Fruit fly (Drosophila melanogaster) whole organism, prepupa: Measurements from ENCODE around the gene Rpt4R.

Experiments used
- CG11762 ChIP-seq: fragments of 200-800 bp; sonication (Bioruptor generic); optimal IDR thresholded peaks from 3 replicates; lab custom pipeline; 2016; ENCODE audit warnings: missing biosample characterization, missing genetic modification characterization; ENCODE audit not compliant: insufficient read depth
- CG3032 ChIP-seq: fragments of 200-800 bp; optimal IDR thresholded peaks from 2 replicates; lab custom pipeline; 2019; ENCODE audit warnings: missing biosample characterization, mild to moderate bottlenecking, missing genetic modification characterization, moderate library complexity
- CG3919 ChIP-seq: fragments of 200-800 bp; sonication (Bioruptor generic); optimal IDR thresholded peaks from 3 replicates; lab custom pipeline; 2016; ENCODE audit warnings: missing biosample characterization, missing genetic modification characterization
- CG6854 ChIP-seq: fragments of 200-800 bp; sonication (Bioruptor generic); optimal IDR thresholded peaks from 2 replicates; lab custom pipeline; 2017; ENCODE audit warnings: missing biosample characterization, mild to moderate bottlenecking, missing genetic modification characterization
- Eip78C ChIP-seq: fragments of 200-800 bp; sonication (Bioruptor generic); peaks from one replicate; lab custom pipeline; 2016; ENCODE audit warnings: missing biosample characterization, missing genetic modification characterization
- Gug ChIP-seq: fragments of 200-800 bp; sonication (Bioruptor generic); IDR thresholded peaks from 2 replicates; pipeline ENCODE4 v1.3.6; 2022; ENCODE audit warnings: missing biosample characterization, missing genetic modification characterization
- OdsH ChIP-seq: fragments of 200-800 bp; sonication (Bioruptor generic); optimal IDR thresholded peaks from 3 replicates; lab custom pipeline; 2016; ENCODE audit warnings: missing biosample characterization, missing genetic modification characterization
- Smox ChIP-seq: fragments of 200-800 bp; sonication (Bioruptor generic); optimal IDR thresholded peaks from 3 replicates; lab custom pipeline; 2016; ENCODE audit warnings: missing biosample characterization, missing genetic modification characterization
- Sox14 ChIP-seq: fragments of 200-800 bp; sonication (Bioruptor generic); optimal IDR thresholded peaks from 3 replicates; lab custom pipeline; 2016; ENCODE audit warnings: missing biosample characterization, missing genetic modification characterization
- acj6 ChIP-seq: fragments of 200-800 bp; sonication (Bioruptor generic); optimal IDR thresholded peaks from 3 replicates; lab custom pipeline; 2016; ENCODE audit warnings: missing biosample characterization, missing genetic modification characterization
- fkh ChIP-seq: fragments of 200-800 bp; sonication (Bioruptor generic); optimal IDR thresholded peaks from 3 replicates; lab custom pipeline; 2017; ENCODE audit warnings: missing biosample characterization, mild to moderate bottlenecking, missing genetic modification characterization, moderate library complexity
- svp ChIP-seq: fragments of 200-800 bp; sonication (Bioruptor generic); peaks from one replicate; lab custom pipeline; 2016; ENCODE audit warnings: missing biosample characterization, missing genetic modification characterization

- no peak for TF ChIP-seq OdsH (GFP tag; lab: Kevin White, UChicago)
- TF ChIP-seq Eip78C (GFP tag; lab: Kevin White, UChicago): no peak
- TF ChIP-seq CG6854 (GFP tag; lab: Kevin White, UChicago): no peak
- no peak for TF ChIP-seq Sox14 (GFP tag; lab: Kevin White, UChicago)
- no peak for TF ChIP-seq Gug (GFP tag; lab: Robert Waterston, UW)
- TF ChIP-seq CG3032 (tag; lab: Kevin White, UChicago): no peak
- no peak for TF ChIP-seq fkh
- TF ChIP-seq CG3919: no peak
- no peak for TF ChIP-seq Smox (GFP tag; lab: Kevin White, UChicago)
- TF ChIP-seq acj6: no peak
- no peak for TF ChIP-seq svp (GFP tag; lab: Kevin White, UChicago)
- no peak for TF ChIP-seq CG11762
Observed at dm6 chr3L:11972879-11973278, 31.2 kb downstream of the Rpt4R start, which contains the start of gene Muc68E.
